Worm (Caenorhabditis elegans): ENCODE measurements around the gene F53A9.9.

Gene F53A9.9

DNA sequence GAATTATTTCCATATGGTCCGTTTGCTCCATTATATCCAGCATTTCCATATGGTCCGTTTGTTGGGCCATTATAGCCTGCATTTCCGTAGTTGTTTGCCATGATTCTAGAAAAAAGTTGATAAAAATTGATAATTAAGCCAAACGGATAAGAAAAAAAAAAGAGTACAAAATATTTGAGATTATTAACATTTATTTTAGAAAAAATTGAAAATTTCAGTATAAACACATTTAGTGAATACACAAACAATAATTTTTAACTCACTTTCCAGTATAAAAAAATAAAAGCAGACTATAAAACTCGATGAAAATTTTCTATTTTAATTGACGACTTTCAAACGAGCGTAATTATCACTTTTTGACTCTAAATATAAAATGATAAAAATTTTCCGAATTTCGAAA lies at the start of gene F53A9.9:
Gene F53A9.9, minus strand, starts transcription at position 101 of the 400 bp plus-strand sequence.
- no peak for TF ChIP-seq ama-1 (optimal IDR thresholded peaks at IDR 0.05)
- no peak for TF ChIP-seq nhr-10 (tag; optimal IDR thresholded peaks at IDR 0.05)
- TF ChIP-seq Y105C5A.15 (GFP tag; IDR thresholded peaks at IDR 0.05), result no peak
- TF ChIP-seq cey-2 (tag; optimal IDR thresholded peaks at IDR 0.05; ENCODE audit: borderline replicate concordance, insufficient read depth), result no peak
- TF ChIP-seq zfp-3 (GFP tag; conservative IDR thresholded peaks at IDR 0.05), result no peak
- TF ChIP-seq unc-39 (tag; optimal IDR thresholded peaks at IDR 0.05), result no peak
- no peak for TF ChIP-seq ZK337.2 (GFP tag; IDR thresholded peaks at IDR 0.05)
- no peak for TF ChIP-seq gei-8 (GFP tag; optimal IDR thresholded peaks at IDR 0.05)
- no peak for TF ChIP-seq ceh-62 (tag; optimal IDR thresholded peaks at IDR 0.05)

DNA sequence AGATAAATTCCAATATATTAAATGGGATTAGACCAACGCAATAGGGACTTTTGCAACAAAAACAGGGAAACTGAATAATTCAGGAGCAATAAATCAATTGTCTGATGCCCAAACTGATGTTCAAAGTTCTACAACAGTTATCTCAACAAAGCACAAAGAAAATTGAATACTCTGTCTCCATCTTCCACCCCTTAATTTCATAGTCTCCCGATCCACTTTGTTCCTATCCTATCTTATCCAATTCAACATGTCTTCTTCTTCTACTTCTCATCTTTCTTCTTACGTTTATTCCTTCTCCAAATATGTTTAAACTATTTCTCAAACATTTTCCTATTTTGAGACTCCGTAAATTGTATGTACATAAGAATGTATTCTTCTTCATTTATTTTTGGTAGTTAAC lies 49.8 kb upstream of the F53A9.9 start:
- peak; percentile 11 for TF ChIP-seq ces-1 (GFP tag; optimal IDR thresholded peaks at IDR 0.05)
- no peak for TF ChIP-seq ceh-32 (tag; optimal IDR thresholded peaks at IDR 0.05; ENCODE audit: poor library complexity)

DNA sequence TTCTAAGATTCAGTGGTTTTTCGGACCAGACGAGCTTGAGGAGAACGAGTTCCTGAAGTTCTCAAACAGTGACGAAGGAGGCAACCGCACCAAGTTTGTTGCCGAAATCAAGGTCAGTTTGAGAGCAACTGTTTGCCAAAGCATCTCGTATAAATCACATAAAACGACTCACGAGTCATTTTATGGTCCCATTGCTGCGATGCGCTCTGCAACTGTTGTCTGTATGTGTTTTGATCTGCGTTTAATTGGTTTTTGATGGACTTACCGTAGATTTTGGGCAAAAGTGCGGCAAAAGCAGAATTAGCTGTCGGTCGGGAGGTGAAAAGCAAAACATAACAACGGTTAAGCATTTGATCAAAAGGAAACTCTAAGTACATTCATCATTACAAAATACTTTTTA lies 43.5 kb upstream of the F53A9.9 start:
- no peak for TF ChIP-seq mxl-3 (GFP tag; optimal IDR thresholded peaks at IDR 0.05)
- TF ChIP-seq mxl-2 (GFP tag; conservative IDR thresholded peaks at IDR 0.05), result no peak
- no peak for TF ChIP-seq nhr-25 (tag; optimal IDR thresholded peaks at IDR 0.05; ENCODE audit: borderline replicate concordance, insufficient read depth)
- TF ChIP-seq R02D3.7 (tag; optimal IDR thresholded peaks at IDR 0.05), result no peak
- TF ChIP-seq hmg-1.1 (GFP tag; IDR thresholded peaks at IDR 0.05), result no peak
- TF ChIP-seq php-3 (GFP tag; IDR thresholded peaks at IDR 0.05), result 0 out of 2 replicates have a peak, but pooled peaks have one; percentile 25
- TF ChIP-seq daf-16 (GFP tag; optimal IDR thresholded peaks at IDR 0.05), result peak in 1 of 2 experiments; percentile 34
- no peak for TF ChIP-seq daf-16 (tag; optimal IDR thresholded peaks at IDR 0.05)
- TF ChIP-seq ztf-7 (tag; optimal IDR thresholded peaks at IDR 0.05), result no peak
- TF ChIP-seq tag-97 (GFP tag; IDR thresholded peaks at IDR 0.05), result no peak
- TF ChIP-seq ceh-32 (tag; optimal IDR thresholded peaks at IDR 0.05; ENCODE audit: poor library complexity), result no peak
- TF ChIP-seq snpc-1.2 (GFP tag; IDR thresholded peaks at IDR 0.05), result no peak
- TF ChIP-seq hlh-11 (tag; optimal IDR thresholded peaks at IDR 0.05), result peak; percentile 11
- TF ChIP-seq lin-1 (GFP tag; IDR thresholded peaks at IDR 0.05), result no peak
- TF ChIP-seq nhr-237 (tag; optimal IDR thresholded peaks at IDR 0.05), result no peak
- no peak for TF ChIP-seq ceh-62 (tag; optimal IDR thresholded peaks at IDR 0.05)
- no peak for TF ChIP-seq jun-1 (tag; optimal IDR thresholded peaks at IDR 0.05)
- no peak for TF ChIP-seq madf-5 (GFP tag; IDR thresholded peaks at IDR 0.05)

DNA sequence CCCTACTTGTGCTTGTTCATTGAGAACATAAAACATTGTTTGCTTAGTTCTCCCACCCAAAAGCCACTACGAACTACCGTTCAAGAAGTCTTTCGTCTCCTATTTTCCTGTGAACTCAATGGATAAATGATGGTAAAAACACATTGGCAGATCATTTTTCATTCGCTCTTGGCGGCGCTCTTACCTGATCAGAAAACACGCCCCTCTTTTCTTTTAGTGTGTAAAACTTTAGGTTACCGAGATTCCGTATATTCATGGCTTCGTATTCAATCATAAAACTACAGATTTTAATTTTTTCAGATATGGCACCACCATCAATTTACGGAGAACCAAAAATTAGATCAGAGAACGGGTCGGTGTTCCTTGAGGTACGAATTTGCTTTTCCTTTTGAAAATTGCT lies 43.0 kb upstream of the F53A9.9 start, which contains the start of gene zig-12:
Gene zig-12, plus strand, starts transcription at position 301 of the 400 bp plus-strand sequence.
- TF ChIP-seq ztf-11 (tag; optimal IDR thresholded peaks at IDR 0.05) (no peak), madf-9 (GFP tag; conservative IDR thresholded peaks at IDR 0.05) (no peak), unc-130 (GFP tag; optimal IDR thresholded peaks at IDR 0.05) (no peak), lin-39 (tag; optimal IDR thresholded peaks at IDR 0.05) (no peak), hif-1 (tag; optimal IDR thresholded peaks at IDR 0.05) (no peak), zip-2 (tag; optimal IDR thresholded peaks at IDR 0.05) (no peak)

DNA sequence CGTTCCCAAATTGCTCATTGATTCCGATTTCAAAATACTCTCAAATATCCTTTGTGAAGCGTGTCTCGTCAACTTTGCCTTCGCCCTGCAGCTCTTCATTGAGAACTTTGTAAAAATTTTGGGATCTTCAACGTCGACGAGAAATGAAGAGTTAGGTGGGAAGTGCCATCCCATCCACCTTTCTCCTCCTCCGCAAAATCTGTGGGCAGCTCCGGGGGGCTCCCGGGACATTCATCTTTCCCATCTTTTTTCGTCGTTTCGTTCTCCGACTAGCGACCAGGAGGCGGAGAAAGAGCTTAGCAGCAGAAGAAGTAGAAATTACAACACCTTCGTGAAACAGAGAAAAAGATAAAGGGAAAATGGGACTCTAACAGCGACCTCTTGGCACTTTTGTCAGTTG lies 42.4 kb upstream of the F53A9.9 start:
- TF ChIP-seq nhr-11 (tag; optimal IDR thresholded peaks at IDR 0.05) (peak; percentile 4), ceh-82 (tag; optimal IDR thresholded peaks at IDR 0.05) (no peak), hlh-11 (tag; optimal IDR thresholded peaks at IDR 0.05) (peak; percentile 3), lin-29 (GFP tag; IDR thresholded peaks at IDR 0.05) (no peak)

All from whole organism, L4 larva.